Worm (Caenorhabditis elegans) whole organism, midembryonic: ENCODE measurements around the gene sql-1.

Experiments used
- klf-2 ChIP-seq: fragments of 200-800 bp; sonication (Bioruptor generic); conservative IDR thresholded peaks from 2 replicates; pipeline ENCODE4 v1.3.6; 2022; ENCODE audit warnings: missing genetic modification reagents, missing genetic modification characterization, missing compliant biosample characterization
- ztf-29 ChIP-seq: fragments of 200-800 bp; sonication (Bioruptor generic); IDR thresholded peaks from 2 replicates; pipeline ENCODE4 v1.3.6; 2022; ENCODE audit warnings: missing genetic modification reagents, missing genetic modification characterization, missing compliant biosample characterization

- TF ChIP-seq ztf-29 (GFP tag; lab: Robert Waterston, UW): no peak
- TF ChIP-seq klf-2 (GFP tag; lab: Robert Waterston, UW): no peak
These were observed 11.1 kb downstream of the sql-1 start for ce11 chrIII:12510505-12510904.
